Worm (Caenorhabditis elegans) whole organism, L2 larva: ENCODE measurements around the gene spig-5.
A peak's percentile ranks its signal among the peaks of the same experiment; 100 is the strongest.

ENCODE experiments used
- F13H6.1 ChIP-seq: sonication (generic microtip); optimal IDR thresholded peaks from 2 replicates; lab custom pipeline; 2016; ENCODE audit warnings: missing genetic modification characterization, missing compliant biosample characterization
- R02D3.7 ChIP-seq: fragments of 150-350 bp; optimal IDR thresholded peaks from 2 replicates; lab custom pipeline; 2014; ENCODE audit warnings: missing biosample characterization, missing genetic modification characterization
- Y55F3AM.14 ChIP-seq: fragments of 200-800 bp; sonication (Bioruptor generic); optimal IDR thresholded peaks from 2 replicates; lab custom pipeline; 2018; ENCODE audit warnings: mild to moderate bottlenecking, missing genetic modification characterization, missing compliant biosample characterization
- ama-1 ChIP-seq: fragments of 150-350 bp; optimal IDR thresholded peaks from 2 replicates; lab custom pipeline; 2018; ENCODE audit warnings: inconsistent platforms
- egl-27 ChIP-seq: sonication (generic microtip); optimal IDR thresholded peaks from 3 replicates; lab custom pipeline; 2017; ENCODE audit warnings: missing biosample characterization, missing genetic modification reagents, missing genetic modification characterization
- elt-1 ChIP-seq: fragments of 150-350 bp; optimal IDR thresholded peaks from 2 replicates; lab custom pipeline; 2014; ENCODE audit warnings: missing biosample characterization, missing genetic modification characterization
- lsy-2 ChIP-seq, 2 experiments: fragments of 150-350 bp in 1 of 2; sonication (generic microtip) in 1 of 2; optimal IDR thresholded peaks; 2 replicates each; lab custom pipeline; 2014 to 2017; ENCODE audit warnings: missing biosample characterization in 2 of 2, missing genetic modification characterization in 2 of 2
- nhr-129 ChIP-seq: fragments of 150-350 bp; optimal IDR thresholded peaks from 2 replicates; lab custom pipeline; 2014; ENCODE audit warnings: missing biosample characterization, missing genetic modification characterization
- nhr-237 ChIP-seq: fragments of 150-350 bp; optimal IDR thresholded peaks from 2 replicates; lab custom pipeline; 2014; ENCODE audit warnings: missing biosample characterization, missing genetic modification characterization
- nhr-25 ChIP-seq: fragments of 150-350 bp; sonication (generic microtip); optimal IDR thresholded peaks from 3 replicates; lab custom pipeline; 2014; ENCODE audit warnings: missing biosample characterization, missing genetic modification characterization
- snpc-4 ChIP-seq: fragments of 150-350 bp; optimal IDR thresholded peaks from 2 replicates; lab custom pipeline; 2014; ENCODE audit warnings: missing biosample characterization, missing genetic modification characterization
- unc-55 ChIP-seq: fragments of 150-350 bp; sonication (generic microtip); optimal IDR thresholded peaks from 3 replicates; lab custom pipeline; 2014; ENCODE audit warnings: missing biosample characterization, missing genetic modification reagents, missing genetic modification characterization
- ztf-11 ChIP-seq: sonication (generic microtip); optimal IDR thresholded peaks from 2 replicates; lab custom pipeline; 2017; ENCODE audit warnings: missing biosample characterization, missing genetic modification characterization
- ztf-4 ChIP-seq: fragments of 150-350 bp; optimal IDR thresholded peaks from 2 replicates; lab custom pipeline; 2014; ENCODE audit warnings: missing biosample characterization, missing genetic modification characterization

DNA sequence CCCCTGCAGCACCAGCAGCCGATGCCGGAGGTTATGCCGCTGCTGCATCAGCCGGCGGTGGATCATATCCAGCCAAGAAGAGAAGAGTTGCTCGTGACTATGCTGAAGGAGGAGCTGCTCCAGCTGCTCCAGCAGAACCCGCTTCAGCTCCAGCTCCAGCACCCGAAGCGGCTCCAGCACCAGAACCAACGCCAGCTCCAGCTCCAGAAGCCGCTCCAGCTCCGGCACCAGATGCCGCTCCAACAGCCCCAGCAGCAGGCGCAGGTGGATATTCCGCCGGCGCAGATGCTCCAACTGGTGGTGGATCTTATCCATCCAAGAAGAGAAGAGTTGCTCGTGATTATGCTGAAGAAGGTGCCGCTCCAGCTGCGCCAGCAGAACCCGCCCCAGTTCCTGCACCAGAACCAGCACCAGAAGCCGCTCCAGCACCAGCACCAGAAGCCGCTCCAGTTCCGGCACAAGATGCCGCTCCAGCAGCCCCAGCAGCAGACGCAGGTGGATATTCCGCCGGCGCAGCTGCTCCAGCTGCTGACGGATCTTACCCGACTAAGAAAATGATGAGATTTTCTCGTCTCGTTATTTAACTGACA, 12.6 kb downstream of the spig-5 start:
- TF ChIP-seq ama-1 (lab: Kevin White, UChicago) (no peak), nhr-237 (no peak), elt-1 (tag; lab: Kevin White, UChicago) (no peak), lsy-2 (tag; optimal IDR thresholded peaks at IDR 0.05; lab: Kevin White, UChicago) (no peak), F13H6.1 (tag; lab: Kevin White, UChicago) (no peak), ztf-4 (tag; lab: Kevin White, UChicago) (no peak), snpc-4 (tag; lab: Kevin White, UChicago) (no peak), ztf-11 (tag; lab: Kevin White, UChicago) (no peak), nhr-129 (tag; lab: Kevin White, UChicago) (no peak), egl-27 (tag; lab: Kevin White, UChicago) (no peak), R02D3.7 (tag; lab: Kevin White, UChicago) (no peak), nhr-25 (tag; lab: Kevin White, UChicago) (no peak), unc-55 (GFP tag; lab: Kevin White, UChicago) (no peak), Y55F3AM.14 (GFP tag; lab: Kevin White, UChicago) (peak; percentile 11)
